Worm (Caenorhabditis elegans): Measurements from ENCODE around the gene C28C12.11.

ce11 chrIV:8512679-8513078 lies 38.8 kb downstream of the C28C12.11 start, which contains the start of gene C09G4.4:
- TF ChIP-seq nhr-237 (tag; optimal IDR thresholded peaks at IDR 0.05) = no peak
- no peak for TF ChIP-seq flh-1 (GFP tag; optimal IDR thresholded peaks at IDR 0.05)
- TF ChIP-seq ztf-11 (tag; optimal IDR thresholded peaks at IDR 0.05) = no peak
- no peak for TF ChIP-seq blmp-1 (tag; optimal IDR thresholded peaks at IDR 0.05)
- no peak for TF ChIP-seq ham-2 (GFP tag; optimal IDR thresholded peaks at IDR 0.05)
- TF ChIP-seq hlh-1 (tag; optimal IDR thresholded peaks at IDR 0.05) = no peak

Data from whole organism, mixed stage, embryonic.